Worm (Caenorhabditis elegans) whole organism, early embryonic: ENCODE measurements around the gene sdz-32.

Source experiments
- B0310.2 ChIP-seq: sonication (generic microtip); optimal IDR thresholded peaks from 2 replicates; lab custom pipeline; 2016; ENCODE audit warnings: mild to moderate bottlenecking, missing genetic modification characterization, missing compliant biosample characterization
- F13C5.2 ChIP-seq: sonication (generic microtip); optimal IDR thresholded peaks from 2 replicates; lab custom pipeline; 2017; ENCODE audit warnings: mild to moderate bottlenecking, missing genetic modification characterization, inconsistent platforms, missing compliant biosample characterization
- aly-1 ChIP-seq: sonication (generic microtip); optimal IDR thresholded peaks from 2 replicates; lab custom pipeline; 2016; ENCODE audit warnings: missing genetic modification characterization, missing compliant biosample characterization
- ama-1 ChIP-seq: fragments of 150-350 bp; optimal IDR thresholded peaks from 2 replicates; lab custom pipeline; 2014
- ceh-13 ChIP-seq: fragments of 200-800 bp; sonication (Bioruptor generic); optimal IDR thresholded peaks from 2 replicates; lab custom pipeline; 2018; ENCODE audit warnings: mild to moderate bottlenecking, missing genetic modification characterization, missing compliant biosample characterization
- ceh-36 ChIP-seq: sonication (generic microtip); optimal IDR thresholded peaks from 2 replicates; lab custom pipeline; 2016; ENCODE audit warnings: missing genetic modification characterization, inconsistent platforms, missing compliant biosample characterization
- ets-7 ChIP-seq: sonication (generic microtip); optimal IDR thresholded peaks from 2 replicates; lab custom pipeline; 2016; ENCODE audit warnings: missing genotype, missing genetic modification characterization, missing compliant biosample characterization
- flt-1 ChIP-seq: fragments of 200-800 bp; sonication (Bioruptor generic); IDR thresholded peaks from 2 replicates; pipeline ENCODE4 v1.3.6; 2022; ENCODE audit warnings: missing genetic modification characterization, missing compliant biosample characterization
- hmbx-1 ChIP-seq: sonication (generic microtip); optimal IDR thresholded peaks from 2 replicates; lab custom pipeline; 2016; ENCODE audit warnings: mild to moderate bottlenecking, missing genetic modification characterization, missing compliant biosample characterization
- hmg-4 ChIP-seq: fragments of 200-800 bp; sonication (Bioruptor generic); optimal IDR thresholded peaks from 2 replicates; lab custom pipeline; 2018; ENCODE audit warnings: mild to moderate bottlenecking, missing genetic modification characterization, missing compliant biosample characterization
- hnd-1 ChIP-seq: sonication (generic microtip); optimal IDR thresholded peaks from 2 replicates; lab custom pipeline; 2016; ENCODE audit warnings: missing genetic modification characterization, missing compliant biosample characterization
- pes-1 ChIP-seq: fragments of 200-800 bp; sonication (Bioruptor generic); IDR thresholded peaks from 2 replicates; pipeline ENCODE4 v1.3.6; 2022; ENCODE audit warnings: missing genetic modification reagents, missing genetic modification characterization, missing compliant biosample characterization
- scrt-1 ChIP-seq: fragments of 200-800 bp; sonication (Bioruptor generic); IDR thresholded peaks from 2 replicates; pipeline ENCODE4 v1.3.6; 2022; ENCODE audit warnings: missing genetic modification characterization, missing compliant biosample characterization
- sea-1 ChIP-seq: fragments of 200-800 bp; sonication (Bioruptor generic); conservative IDR thresholded peaks from 2 replicates; pipeline ENCODE4 v1.3.6; 2022; ENCODE audit warnings: missing genetic modification characterization, missing compliant biosample characterization
- tbx-11 ChIP-seq: fragments of 200-800 bp; sonication (Bioruptor generic); IDR thresholded peaks from 2 replicates; pipeline ENCODE4 v1.3.6; 2022; ENCODE audit warnings: missing genetic modification characterization, missing compliant biosample characterization
- tbx-37 ChIP-seq: fragments of 200-800 bp; sonication (Bioruptor generic); conservative IDR thresholded peaks from 2 replicates; pipeline ENCODE4 v1.3.6; 2022; ENCODE audit warnings: missing genetic modification reagents, missing genetic modification characterization, missing compliant biosample characterization
- tra-4 ChIP-seq: sonication (generic microtip); optimal IDR thresholded peaks from 2 replicates; lab custom pipeline; 2017; ENCODE audit warnings: missing genetic modification characterization, missing compliant biosample characterization

The sdz-32 gene

DNA sequence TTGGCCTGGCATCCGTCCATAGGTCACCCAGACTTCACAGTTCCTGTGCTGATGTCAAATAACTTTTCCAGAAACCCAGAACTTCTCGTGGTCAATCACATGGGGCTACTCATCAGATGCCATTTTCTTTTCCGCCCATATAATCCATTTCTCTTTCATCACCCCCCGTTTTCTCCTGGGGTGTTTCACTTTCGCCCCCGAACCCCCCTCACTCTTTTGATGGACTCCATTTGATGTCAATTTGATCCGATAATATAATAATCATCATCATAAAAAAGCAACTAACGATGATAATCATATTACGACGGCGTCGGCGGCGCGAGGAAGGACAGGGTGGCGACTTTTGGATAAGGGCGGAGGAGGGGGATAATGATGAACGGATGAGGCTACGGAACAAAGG, 35.6 kb upstream of the sdz-32 start:
- TF ChIP-seq F13C5.2 (tag; lab: Kevin White, UChicago) (no peak), hmbx-1 (tag; lab: Kevin White, UChicago) (no peak), ceh-13 (GFP tag; lab: Kevin White, UChicago) (no peak), aly-1 (tag; lab: Kevin White, UChicago) (no peak), B0310.2 (tag; lab: Kevin White, UChicago) (no peak), sea-1 (GFP tag; lab: Robert Waterston, UW) (no peak), ets-7 (no peak), tbx-37 (GFP tag; lab: Robert Waterston, UW) (no peak), tbx-11 (GFP tag; lab: Robert Waterston, UW) (no peak), pes-1 (GFP tag; lab: Robert Waterston, UW) (no peak), hmg-4 (no peak), ama-1 (lab: Kevin White, UChicago) (no peak), flt-1 (GFP tag; lab: Robert Waterston, UW) (no peak), hnd-1 (tag; lab: Kevin White, UChicago) (no peak), scrt-1 (GFP tag; lab: Robert Waterston, UW) (no peak), tra-4 (tag; lab: Kevin White, UChicago) (no peak), ceh-36 (tag; lab: Kevin White, UChicago) (no peak)

DNA sequence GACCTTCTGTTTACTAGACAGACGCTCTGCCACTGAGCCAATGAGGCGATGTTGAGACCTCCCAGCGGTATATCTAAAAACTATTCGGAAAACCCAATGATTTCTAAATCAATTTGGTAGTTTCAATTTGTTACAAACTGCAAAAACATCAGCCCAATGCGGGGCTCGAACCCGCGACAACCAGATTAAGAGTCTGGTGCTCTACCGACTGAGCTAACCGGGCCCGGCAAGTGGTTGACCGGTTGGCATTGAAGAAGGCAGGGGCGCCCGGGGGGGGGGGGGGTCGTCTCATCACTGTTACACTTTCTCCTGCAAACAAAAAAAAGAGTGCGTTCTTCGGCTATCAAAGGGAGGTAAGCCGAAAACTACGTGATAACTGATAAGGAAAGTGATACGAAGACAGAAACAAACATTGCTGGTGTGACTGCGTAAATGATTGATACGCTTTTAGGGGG, 34.6 kb upstream of the sdz-32 start:
- TF ChIP-seq aly-1 (tag; lab: Kevin White, UChicago) (peak; percentile 67), ceh-36 (tag; lab: Kevin White, UChicago) (peak; percentile 76), hmg-4 (peak; percentile 71), pes-1 (GFP tag; lab: Robert Waterston, UW) (peak; percentile 84), B0310.2 (tag; lab: Kevin White, UChicago) (peak; percentile 70), ama-1 (lab: Kevin White, UChicago) (no peak), F13C5.2 (tag; lab: Kevin White, UChicago) (peak; percentile 13), ceh-13 (GFP tag; lab: Kevin White, UChicago) (peak; percentile 35), flt-1 (GFP tag; lab: Robert Waterston, UW) (peak; percentile 73), tra-4 (tag; lab: Kevin White, UChicago) (no peak), sea-1 (GFP tag; lab: Robert Waterston, UW) (peak; percentile 52; the same call in 1 of the 2 replicates), tbx-11 (GFP tag; lab: Robert Waterston, UW) (peak; percentile 67), hnd-1 (tag; lab: Kevin White, UChicago) (peak; percentile 62), scrt-1 (GFP tag; lab: Robert Waterston, UW) (peak; percentile 74), hmbx-1 (tag; lab: Kevin White, UChicago) (no peak), ets-7 (peak; percentile 39), tbx-37 (GFP tag; lab: Robert Waterston, UW) (peak; percentile 48)

ce11 chrII:3439842-3440640, 33.8 kb upstream of the sdz-32 start:
- TF ChIP-seq ceh-13 (GFP tag; lab: Kevin White, UChicago): no peak
- no peak for TF ChIP-seq hmbx-1 (tag; lab: Kevin White, UChicago)

ce11 chrII:3440641-3440926, 33.3 kb upstream of the sdz-32 start, which contains the start of gene C16C8.17:
Gene C16C8.17, plus strand, starts transcription at chrII:3440827.
- TF ChIP-seq ets-7 (no peak), ceh-36 (tag; lab: Kevin White, UChicago) (no peak), ceh-13 (GFP tag; lab: Kevin White, UChicago) (no peak), flt-1 (GFP tag; lab: Robert Waterston, UW) (no peak), tra-4 (tag; lab: Kevin White, UChicago) (no peak), hmg-4 (no peak), hmbx-1 (tag; lab: Kevin White, UChicago) (no peak), sea-1 (GFP tag; lab: Robert Waterston, UW) (no peak), hnd-1 (tag; lab: Kevin White, UChicago) (no peak), scrt-1 (GFP tag; lab: Robert Waterston, UW) (no peak), aly-1 (tag; lab: Kevin White, UChicago) (no peak), tbx-37 (GFP tag; lab: Robert Waterston, UW) (no peak), ama-1 (lab: Kevin White, UChicago) (no peak), pes-1 (GFP tag; lab: Robert Waterston, UW) (no peak), tbx-11 (GFP tag; lab: Robert Waterston, UW) (no peak), F13C5.2 (tag; lab: Kevin White, UChicago) (no peak)

DNA sequence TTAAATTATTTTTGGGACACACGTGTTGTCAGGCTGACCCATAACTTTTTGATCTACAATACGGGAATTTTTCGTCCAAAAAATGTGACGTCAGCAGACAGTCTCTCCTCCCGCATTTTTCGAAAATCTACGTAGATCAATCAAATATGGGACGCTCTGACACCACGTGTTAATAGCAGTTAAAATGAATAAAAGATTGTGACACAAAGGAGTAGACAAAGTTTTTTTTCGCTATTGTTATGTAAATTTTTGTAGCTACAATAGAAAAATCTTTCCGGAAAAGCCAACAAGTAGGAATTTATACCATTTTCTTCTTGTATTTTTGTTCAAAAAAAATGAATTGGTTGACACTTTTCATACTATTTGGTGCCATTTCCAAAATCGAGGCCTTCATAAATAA, 32.5 kb upstream of the sdz-32 start, which contains the start of gene C16C8.27:
C16C8.27 (plus strand) TSS at position 301 of the 400 bp plus-strand sequence.
- no peak for TF ChIP-seq scrt-1 (GFP tag; lab: Robert Waterston, UW)
- TF ChIP-seq flt-1 (GFP tag; lab: Robert Waterston, UW): no peak
- TF ChIP-seq B0310.2 (tag; lab: Kevin White, UChicago): no peak
- no peak for TF ChIP-seq hmbx-1 (tag; lab: Kevin White, UChicago)
- TF ChIP-seq ceh-13 (GFP tag; lab: Kevin White, UChicago): no peak
- no peak for TF ChIP-seq F13C5.2 (tag; lab: Kevin White, UChicago)
- no peak for TF ChIP-seq hmg-4
- TF ChIP-seq tra-4 (tag; lab: Kevin White, UChicago): no peak
- no peak for TF ChIP-seq aly-1 (tag; lab: Kevin White, UChicago)
- TF ChIP-seq pes-1 (GFP tag; lab: Robert Waterston, UW): no peak
- no peak for TF ChIP-seq hnd-1 (tag; lab: Kevin White, UChicago)

ce11 chrII:3443154-3443553, 30.7 kb upstream of the sdz-32 start, which contains the start of gene C16C8.22:
Gene C16C8.22, minus strand, starts transcription at chrII:3443254.
- no peak for TF ChIP-seq hnd-1 (tag; lab: Kevin White, UChicago)
- no peak for TF ChIP-seq ceh-13 (GFP tag; lab: Kevin White, UChicago)
- TF ChIP-seq hmbx-1 (tag; lab: Kevin White, UChicago): no peak
- no peak for TF ChIP-seq aly-1 (tag; lab: Kevin White, UChicago)
- no peak for TF ChIP-seq F13C5.2 (tag; lab: Kevin White, UChicago)
- TF ChIP-seq tra-4 (tag; lab: Kevin White, UChicago): no peak
- TF ChIP-seq pes-1 (GFP tag; lab: Robert Waterston, UW): no peak
- no peak for TF ChIP-seq ceh-36 (tag; lab: Kevin White, UChicago)
- no peak for TF ChIP-seq B0310.2 (tag; lab: Kevin White, UChicago)
- no peak for TF ChIP-seq flt-1 (GFP tag; lab: Robert Waterston, UW)
- TF ChIP-seq tbx-11 (GFP tag; lab: Robert Waterston, UW): no peak
- no peak for TF ChIP-seq sea-1 (GFP tag; lab: Robert Waterston, UW)
- TF ChIP-seq tbx-37 (GFP tag; lab: Robert Waterston, UW): no peak
- TF ChIP-seq hmg-4: no peak
- no peak for TF ChIP-seq scrt-1 (GFP tag; lab: Robert Waterston, UW)
- no peak for TF ChIP-seq ama-1 (lab: Kevin White, UChicago)
- TF ChIP-seq ets-7: no peak
